Fruit fly (Drosophila melanogaster) whole organism, embryonic: ENCODE results near the gene CG11726.

Experiments
- Abd-B ChIP-seq: fragments of 200-800 bp; sonication (Bioruptor generic); optimal IDR thresholded peaks from 2 replicates; lab custom pipeline; 2018; ENCODE audit warnings: missing biosample characterization, mild to moderate bottlenecking, missing genetic modification characterization, moderate library complexity
- Blimp-1 ChIP-seq: fragments of 200-800 bp; sonication (Bioruptor generic); optimal IDR thresholded peaks from 3 replicates; lab custom pipeline; 2018; ENCODE audit warnings: missing biosample characterization, missing genetic modification characterization, mild to moderate bottlenecking, moderate library complexity, missing genetic modification reagents
- C15 ChIP-seq: fragments of 200-800 bp; sonication (Bioruptor generic); IDR thresholded peaks from 3 replicates; pipeline ENCODE4 v1.3.6; 2022; ENCODE audit warnings: missing biosample characterization, missing genetic modification characterization
- CG14050 ChIP-seq: fragments of 200-800 bp; sonication (Bioruptor generic); IDR thresholded peaks from 3 replicates; pipeline ENCODE4 v1.3.6; 2022; ENCODE audit warnings: missing biosample characterization, missing genetic modification characterization
- CG1602 ChIP-seq: fragments of 200-800 bp; sonication (Bioruptor generic); optimal IDR thresholded peaks from 3 replicates; lab custom pipeline; 2016; ENCODE audit warnings: missing biosample characterization, missing genetic modification characterization
- CG17385 ChIP-seq: fragments of 200-800 bp; sonication (Bioruptor generic); optimal IDR thresholded peaks from 3 replicates; lab custom pipeline; 2018; ENCODE audit warnings: missing biosample characterization, mild to moderate bottlenecking, missing genetic modification characterization
- CG17802 ChIP-seq: fragments of 200-800 bp; sonication (Bioruptor generic); optimal IDR thresholded peaks from 2 replicates; lab custom pipeline; 2018; ENCODE audit warnings: missing biosample characterization, mild to moderate bottlenecking, missing genetic modification characterization, moderate library complexity
- CG17829 ChIP-seq: fragments of 200-800 bp; optimal IDR thresholded peaks from 2 replicates; lab custom pipeline; 2019; ENCODE audit warnings: missing biosample characterization, mild to moderate bottlenecking, missing genetic modification characterization, moderate library complexity
- CG2116 ChIP-seq: fragments of 200-800 bp; sonication (Bioruptor generic); optimal IDR thresholded peaks from 3 replicates; lab custom pipeline; 2018; ENCODE audit warnings: missing biosample characterization, mild to moderate bottlenecking, missing genetic modification characterization
- CG2120 ChIP-seq: fragments of 200-800 bp; sonication (Bioruptor generic); optimal IDR thresholded peaks from 3 replicates; lab custom pipeline; 2016; ENCODE audit warnings: missing biosample characterization, missing genetic modification characterization
- CG32532 ChIP-seq: fragments of 200-800 bp; sonication (Bioruptor generic); IDR thresholded peaks from 2 replicates; pipeline ENCODE4 v1.3.6; 2022; ENCODE audit warnings: missing biosample characterization, missing genetic modification characterization
- CG3847 ChIP-seq: fragments of 200-800 bp; sonication (Bioruptor generic); IDR thresholded peaks from 2 replicates; pipeline ENCODE4 v1.3.6; 2022; ENCODE audit warnings: missing biosample characterization, missing genetic modification characterization
- CG4328 ChIP-seq: fragments of 200-800 bp; sonication (Bioruptor generic); optimal IDR thresholded peaks from 3 replicates; lab custom pipeline; 2017; ENCODE audit warnings: missing biosample characterization, missing genetic modification reagents, missing genetic modification characterization
- CG4404 ChIP-seq: fragments of 200-800 bp; sonication (Bioruptor generic); IDR thresholded peaks from 2 replicates; pipeline ENCODE4 v1.3.6; 2022; ENCODE audit warnings: missing biosample characterization, missing genetic modification characterization
- CG6854 ChIP-seq: fragments of 200-800 bp; sonication (Bioruptor generic); optimal IDR thresholded peaks from 3 replicates; lab custom pipeline; 2017; ENCODE audit warnings: missing biosample characterization, mild to moderate bottlenecking, missing genetic modification characterization
- CG7839 ChIP-seq: fragments of 200-800 bp; sonication (Bioruptor generic); optimal IDR thresholded peaks from 3 replicates; lab custom pipeline; 2018; ENCODE audit warnings: missing biosample characterization, mild to moderate bottlenecking, missing genetic modification characterization, moderate library complexity
- CG8089 ChIP-seq: fragments of 200-800 bp; sonication (Bioruptor generic); optimal IDR thresholded peaks from 3 replicates; lab custom pipeline; 2016; ENCODE audit warnings: missing biosample characterization, missing genetic modification characterization
- CHES-1-like ChIP-seq: fragments of 200-800 bp; sonication (Bioruptor generic); optimal IDR thresholded peaks from 2 replicates; lab custom pipeline; 2016; ENCODE audit warnings: missing biosample characterization, missing genetic modification characterization
- CTCF ChIP-seq: fragments of 200-800 bp; sonication (Bioruptor generic); optimal IDR thresholded peaks from 2 replicates; lab custom pipeline; 2017; ENCODE audit warnings: missing biosample characterization, mild to moderate bottlenecking, missing genetic modification characterization, moderate library complexity
- CoRest ChIP-seq: fragments of 200-800 bp; sonication (Bioruptor generic); optimal IDR thresholded peaks from 3 replicates; lab custom pipeline; 2018; ENCODE audit warnings: missing biosample characterization, mild to moderate bottlenecking, missing genetic modification characterization, moderate library complexity
- D19A ChIP-seq: fragments of 200-800 bp; optimal IDR thresholded peaks from 3 replicates; lab custom pipeline; 2019; ENCODE audit warnings: missing biosample characterization, mild to moderate bottlenecking, missing genetic modification characterization, moderate library complexity
- Dref ChIP-seq: fragments of 200-800 bp; sonication (Bioruptor generic); IDR thresholded peaks from 2 replicates; pipeline ENCODE4 v1.3.6; 2022; ENCODE audit warnings: missing biosample characterization, missing genetic modification characterization
- E2f2 ChIP-seq: fragments of 200-800 bp; sonication (Bioruptor generic); IDR thresholded peaks from 2 replicates; pipeline ENCODE4 v1.3.6; 2022; ENCODE audit warnings: missing biosample characterization, missing genetic modification characterization
- Gug ChIP-seq: fragments of 200-800 bp; sonication (Bioruptor generic); IDR thresholded peaks from 4 replicates; pipeline ENCODE4 v1.3.6; 2022; ENCODE audit warnings: missing biosample characterization, missing genetic modification characterization
- HLH4C ChIP-seq: fragments of 200-800 bp; sonication (Bioruptor generic); IDR thresholded peaks from 3 replicates; pipeline ENCODE4 v1.3.6; 2022; ENCODE audit warnings: missing biosample characterization, missing genetic modification characterization; ENCODE audit not compliant: partially characterized antibody
- Hr78 ChIP-seq, 2 experiments: fragments of 200-800 bp in 1 of 2; fragments of >200 bp in 1 of 2; sonication (Bioruptor generic) in 1 of 2; optimal IDR thresholded peaks; 2 replicates each; lab custom pipeline; 2017 to 2019; ENCODE audit warnings: missing biosample characterization in 2 of 2, missing genetic modification characterization in 2 of 2, mild to moderate bottlenecking in 1 of 2, moderate library complexity in 1 of 2
- Kr ChIP-seq: fragments of 200-800 bp; sonication (Bioruptor generic); optimal IDR thresholded peaks from 2 replicates; lab custom pipeline; 2017; ENCODE audit warnings: missing biosample characterization, mild to moderate bottlenecking, missing genetic modification characterization
- NC2α ChIP-seq: fragments of 200-800 bp; sonication (Bioruptor generic); optimal IDR thresholded peaks from 2 replicates; lab custom pipeline; 2016; ENCODE audit warnings: missing biosample characterization, missing genetic modification characterization
- NfI ChIP-seq: fragments of 200-800 bp; sonication (Bioruptor generic); optimal IDR thresholded peaks from 3 replicates; lab custom pipeline; 2018; ENCODE audit warnings: missing biosample characterization, mild to moderate bottlenecking, missing genetic modification characterization, moderate library complexity
- Pdp1 ChIP-seq, 2 experiments: fragments of 200-800 bp; sonication (Bioruptor generic); optimal IDR thresholded peaks; 3 replicates each; lab custom pipeline; 2016; ENCODE audit warnings: missing biosample characterization in 2 of 2, missing genetic modification characterization in 2 of 2, mild to moderate bottlenecking in 1 of 2, moderate library complexity in 1 of 2
- Six4 ChIP-seq: fragments of 200-800 bp; sonication (Bioruptor generic); optimal IDR thresholded peaks from 2 replicates; lab custom pipeline; 2016; ENCODE audit warnings: missing biosample characterization, missing genetic modification characterization
- Taf1 ChIP-seq: fragments of 200-800 bp; sonication (Bioruptor generic); IDR thresholded peaks from 2 replicates; pipeline ENCODE4 v1.3.6; 2022; ENCODE audit warnings: missing biosample characterization, missing genetic modification characterization
- ase ChIP-seq: fragments of 200-800 bp; sonication (Bioruptor generic); IDR thresholded peaks from 3 replicates; pipeline ENCODE4 v1.3.6; 2022; ENCODE audit warnings: missing biosample characterization, missing genetic modification characterization
- bbx ChIP-seq: fragments of 200-800 bp; sonication (Bioruptor generic); IDR thresholded peaks from 2 replicates; pipeline ENCODE4 v1.3.6; 2022; ENCODE audit warnings: missing biosample characterization, missing genetic modification characterization; ENCODE audit not compliant: partially characterized antibody
- chinmo ChIP-seq: fragments of 200-800 bp; sonication (Bioruptor generic); IDR thresholded peaks from 4 replicates; pipeline ENCODE4 v1.3.6; 2022; ENCODE audit warnings: missing biosample characterization, missing genetic modification characterization; ENCODE audit not compliant: partially characterized antibody
- emc ChIP-seq: fragments of 200-800 bp; sonication (Bioruptor generic); optimal IDR thresholded peaks from 2 replicates; lab custom pipeline; 2016; ENCODE audit warnings: missing biosample characterization, missing genetic modification characterization
- fru ChIP-seq: fragments of >200 bp; optimal IDR thresholded peaks from 2 replicates; lab custom pipeline; 2017
- hkb ChIP-seq, 2 experiments: fragments of 200-800 bp in 1 of 2; fragments of >200 bp in 1 of 2; sonication (Bioruptor generic) in 1 of 2; IDR thresholded peaks in 1 of 2; optimal IDR thresholded peaks in 1 of 2; 2 replicates each; pipeline versions ENCODE4 v1.3.6 to Lab custom; 2017 to 2022; ENCODE audit warnings: missing biosample characterization in 1 of 2, missing genetic modification characterization in 1 of 2
- jigr1 ChIP-seq: fragments of 200-800 bp; sonication (Bioruptor generic); IDR thresholded peaks from 3 replicates; pipeline ENCODE4 v1.3.6; 2022; ENCODE audit warnings: missing biosample characterization, missing genetic modification characterization
- jumu ChIP-seq: fragments of 200-800 bp; sonication (Bioruptor generic); optimal IDR thresholded peaks from 3 replicates; lab custom pipeline; 2016; ENCODE audit warnings: missing biosample characterization, missing genetic modification characterization
- oc ChIP-seq: fragments of 200-800 bp; sonication (Bioruptor generic); optimal IDR thresholded peaks from 2 replicates; lab custom pipeline; 2018; ENCODE audit warnings: missing biosample characterization, mild to moderate bottlenecking, missing genetic modification characterization, moderate library complexity
- repo ChIP-seq: fragments of 200-800 bp; sonication (Bioruptor generic); optimal IDR thresholded peaks from 2 replicates; lab custom pipeline; 2016; ENCODE audit warnings: missing biosample characterization, missing genetic modification characterization
- sisA ChIP-seq: fragments of 200-800 bp; sonication (Bioruptor generic); IDR thresholded peaks from 2 replicates; pipeline ENCODE4 v1.3.6; 2022; ENCODE audit warnings: missing biosample characterization, missing genetic modification characterization
- ssp ChIP-seq: fragments of 200-800 bp; sonication (Bioruptor generic); IDR thresholded peaks from 2 replicates; pipeline ENCODE4 v1.3.6; 2022; ENCODE audit warnings: missing biosample characterization, missing genetic modification characterization
- stc ChIP-seq: fragments of 200-800 bp; sonication (Bioruptor generic); IDR thresholded peaks from 2 replicates; pipeline ENCODE4 v1.3.6; 2022; ENCODE audit warnings: missing biosample characterization, missing genetic modification characterization
- tna ChIP-seq: fragments of 200-800 bp; sonication (Bioruptor generic); IDR thresholded peaks from 2 replicates; pipeline ENCODE4 v1.3.6; 2022; ENCODE audit warnings: missing biosample characterization, missing genetic modification characterization; ENCODE audit not compliant: partially characterized antibody
- wdn ChIP-seq: fragments of 200-800 bp; sonication (Bioruptor generic); IDR thresholded peaks from 2 replicates; pipeline ENCODE4 v1.3.6; 2022; ENCODE audit warnings: missing biosample characterization, missing genetic modification characterization
- z ChIP-seq: fragments of 200-800 bp; sonication (Bioruptor generic); IDR thresholded peaks from 3 replicates; pipeline ENCODE4 v1.3.6; 2022; ENCODE audit warnings: missing biosample characterization, missing genetic modification characterization
- zen2 ChIP-seq: fragments of 200-800 bp; sonication (Bioruptor generic); IDR thresholded peaks from 3 replicates; pipeline ENCODE4 v1.3.6; 2022; ENCODE audit warnings: missing biosample characterization, missing genetic modification characterization; ENCODE audit not compliant: partially characterized antibody
- zf30C ChIP-seq: fragments of 200-800 bp; sonication (Bioruptor generic); optimal IDR thresholded peaks from 3 replicates; lab custom pipeline; 2018; ENCODE audit warnings: missing biosample characterization, mild to moderate bottlenecking, missing genetic modification characterization

The CG11726 gene

dm6 chr3L:11408282-11409047 is 14.0 kb downstream of the CG11726 start (continued):
- TF ChIP-seq Pdp1 (GFP tag; optimal IDR thresholded peaks at IDR 0.05; lab: Kevin White, UChicago), result peak; percentile 15 to 64
- TF ChIP-seq NfI (GFP tag; lab: Kevin White, UChicago), result no peak
- TF ChIP-seq CG32532, result no peak
- TF ChIP-seq stc, result no peak
- TF ChIP-seq oc, result no peak
- TF ChIP-seq jumu (GFP tag; lab: Kevin White, UChicago), result no peak
- TF ChIP-seq C15 (GFP tag; lab: Robert Waterston, UW), result no peak
- no peak for TF ChIP-seq CG4328 (GFP tag; lab: Kevin White, UChicago)
- peak; percentile 36 for TF ChIP-seq CG8089 (GFP tag; lab: Kevin White, UChicago)
- TF ChIP-seq repo (GFP tag; lab: Kevin White, UChicago), result no peak
- no peak for TF ChIP-seq CG17385 (GFP tag; lab: Kevin White, UChicago)
- TF ChIP-seq Kr (GFP tag; lab: Kevin White, UChicago), result no peak
- TF ChIP-seq emc (GFP tag; lab: Kevin White, UChicago), result no peak
- TF ChIP-seq zf30C (GFP tag; lab: Kevin White, UChicago), result peak; percentile 18
- TF ChIP-seq Dref (GFP tag; lab: Robert Waterston, UW), result no peak
- TF ChIP-seq CG7839 (tag; lab: Kevin White, UChicago), result peak; percentile 62
- no peak for TF ChIP-seq ase (GFP tag; lab: Robert Waterston, UW)
- TF ChIP-seq tna (GFP tag; lab: Robert Waterston, UW), result no peak
- TF ChIP-seq sisA (GFP tag; lab: Robert Waterston, UW), result 0 out of 2 replicates have a peak, but pooled peaks have one; percentile 27
- no peak for TF ChIP-seq CG17802
- TF ChIP-seq Taf1 (GFP tag; lab: Robert Waterston, UW), result no peak
- no peak for TF ChIP-seq CTCF (GFP tag; lab: Kevin White, UChicago)
- no peak for TF ChIP-seq CG14050 (GFP tag; lab: Robert Waterston, UW)
- no peak for TF ChIP-seq z (GFP tag; lab: Robert Waterston, UW)
- TF ChIP-seq D19A (tag; lab: Kevin White, UChicago), result peak; percentile 23
- TF ChIP-seq chinmo (GFP tag; lab: Robert Waterston, UW), result no peak
- no peak for TF ChIP-seq Gug (GFP tag; lab: Robert Waterston, UW)
- TF ChIP-seq HLH4C (GFP tag; lab: Robert Waterston, UW), result no peak
- peak; percentile 40 for TF ChIP-seq Blimp-1 (GFP tag; lab: Kevin White, UChicago)
- TF ChIP-seq jigr1 (GFP tag; lab: Robert Waterston, UW), result no peak
- TF ChIP-seq CoRest, result peak; percentile 47
- peak; percentile 39 for TF ChIP-seq Six4 (GFP tag; lab: Kevin White, UChicago)
- no peak for TF ChIP-seq ssp (GFP tag; lab: Robert Waterston, UW)
- TF ChIP-seq CG2116 (GFP tag; lab: Kevin White, UChicago), result no peak
- TF ChIP-seq fru, result no peak
- no peak for TF ChIP-seq hkb (optimal IDR thresholded peaks at IDR 0.05; lab: Kevin White, UChicago)
- TF ChIP-seq hkb (GFP tag; IDR thresholded peaks at IDR 0.05; lab: Robert Waterston, UW), result no peak
- peak; percentile 8 for TF ChIP-seq Abd-B (GFP tag; lab: Kevin White, UChicago)
- no peak for TF ChIP-seq CG17829
- no peak for TF ChIP-seq Hr78 (GFP tag; optimal IDR thresholded peaks at IDR 0.05; lab: Kevin White, UChicago)
- no peak for TF ChIP-seq bbx (GFP tag; lab: Robert Waterston, UW)
- no peak for TF ChIP-seq CG4404 (GFP tag; lab: Robert Waterston, UW)
- no peak for TF ChIP-seq CHES-1-like (GFP tag; lab: Kevin White, UChicago)
- peak; percentile 19 for TF ChIP-seq CG2120 (GFP tag; lab: Kevin White, UChicago)
- no peak for TF ChIP-seq E2f2 (GFP tag; lab: Robert Waterston, UW)
- no peak for TF ChIP-seq CG1602 (GFP tag; lab: Kevin White, UChicago)
- TF ChIP-seq wdn (GFP tag; lab: Robert Waterston, UW), result no peak
- TF ChIP-seq CG6854 (GFP tag; lab: Kevin White, UChicago), result no peak
- no peak for TF ChIP-seq zen2 (GFP tag; lab: Robert Waterston, UW)
- no peak for TF ChIP-seq CG3847
- TF ChIP-seq NC2α (GFP tag; lab: Kevin White, UChicago), result no peak
